Fruit fly (Drosophila melanogaster): Measurements from ENCODE around the gene CG13318.

dm6 chr3R:8806104-8806503 lies 33.6 kb upstream of the CG13318 start, which contains the start of gene hng2:
- TF ChIP-seq h (optimal IDR thresholded peaks at IDR 0.05) (no peak), Myc (optimal IDR thresholded peaks at IDR 0.05) (no peak), Sin3A (optimal IDR thresholded peaks at IDR 0.05) (no peak)
